Fruit fly (Drosophila melanogaster) Kc167 (cell line): Measurements from ENCODE around the gene CG17027.

Experiments used
- Myc ChIP-seq: fragments of >200 bp; optimal IDR thresholded peaks from 2 replicates; lab custom pipeline; 2017; ENCODE audit warnings: missing external identifiers
- h ChIP-seq: fragments of >200 bp; optimal IDR thresholded peaks from 3 replicates; lab custom pipeline; 2018; ENCODE audit warnings: missing external identifiers
- insv ChIP-seq: fragments of >200 bp; optimal IDR thresholded peaks from 3 replicates; lab custom pipeline; 2018; ENCODE audit warnings: missing external identifiers
- psq ChIP-seq: fragments of >200 bp; optimal IDR thresholded peaks from 2 replicates; lab custom pipeline; 2017; ENCODE audit warnings: missing external identifiers
- ttk ChIP-seq: sonication (Bioruptor generic); optimal IDR thresholded peaks from 2 replicates; lab custom pipeline; 2017; ENCODE audit warnings: missing external identifiers

dm6 chr3L:15958612-15959315 lies 21.1 kb upstream of the CG17027 start, which contains the start of gene CG17032:
- TF ChIP-seq psq (lab: Kevin White, UChicago) (no peak), ttk (no peak), Myc (lab: Kevin White, UChicago) (no peak), insv (lab: Kevin White, UChicago) (no peak), h (lab: Kevin White, UChicago) (no peak)
